Worm (Caenorhabditis elegans): ENCODE measurements around the gene rnr-2.

Gene rnr-2

DNA sequence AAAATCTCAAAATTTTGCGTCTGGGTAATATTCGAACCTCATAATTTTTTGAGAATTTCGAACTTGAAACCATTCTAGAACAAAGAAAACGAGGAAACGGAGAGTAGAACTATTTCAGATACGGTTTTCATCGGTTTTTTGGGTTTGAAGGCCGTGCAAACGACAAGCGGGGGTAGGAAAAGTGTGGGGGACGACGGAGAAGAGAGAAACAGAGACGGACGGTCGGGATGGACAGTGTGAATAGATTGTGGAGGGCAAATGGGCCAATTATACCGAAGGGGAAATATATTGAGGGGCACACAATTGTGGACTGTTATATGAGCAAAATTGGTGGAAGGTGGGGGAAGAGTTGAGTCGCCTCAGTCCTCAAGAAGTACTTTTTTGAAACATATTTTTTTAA is 4.0 kb upstream of the rnr-2 start:
- TF ChIP-seq pros-1 (tag; optimal IDR thresholded peaks at IDR 0.05) (no peak), pha-4 (tag; optimal IDR thresholded peaks at IDR 0.05) (no peak), pag-3 (tag; optimal IDR thresholded peaks at IDR 0.05; ENCODE audit: borderline replicate concordance) (no peak), unc-55 (GFP tag; optimal IDR thresholded peaks at IDR 0.05) (no peak), odd-2 (tag; optimal IDR thresholded peaks at IDR 0.05) (no peak), hlh-30 (tag; optimal IDR thresholded peaks at IDR 0.05; ENCODE audit: insufficient read depth) (no peak), K09A11.1 (tag; optimal IDR thresholded peaks at IDR 0.05; ENCODE audit: insufficient read depth) (no peak), ceh-2 (tag; optimal IDR thresholded peaks at IDR 0.05) (no peak)

- no peak for TF ChIP-seq ceh-31 (tag; optimal IDR thresholded peaks at IDR 0.05)
- TF ChIP-seq sox-4 (tag; optimal IDR thresholded peaks at IDR 0.05) = no peak
- no peak for TF ChIP-seq unc-42 (tag; optimal IDR thresholded peaks at IDR 0.05)
- TF ChIP-seq ceh-30 (tag; optimal IDR thresholded peaks at IDR 0.05) = no peak
- no peak for TF ChIP-seq hlh-30 (tag; optimal IDR thresholded peaks at IDR 0.05; ENCODE audit: insufficient read depth)
- TF ChIP-seq hlh-6 (tag; optimal IDR thresholded peaks at IDR 0.05) = no peak
- TF ChIP-seq npax-4 (tag; optimal IDR thresholded peaks at IDR 0.05) = no peak
- TF ChIP-seq unc-86 (tag; optimal IDR thresholded peaks at IDR 0.05) = no peak
Observed at ce11 chrIII:4098107-4098620, 3.4 kb upstream of the rnr-2 start, which contains the start of gene rei-1. Gene rei-1, minus strand, starts transcription at chrIII:4098190.

ce11 chrIII:4096370-4096842 is 1.7 kb upstream of the rnr-2 start:
- no peak for TF ChIP-seq rnt-1 (tag; optimal IDR thresholded peaks at IDR 0.05)
- no peak for TF ChIP-seq nhr-11 (tag; optimal IDR thresholded peaks at IDR 0.05)
- TF ChIP-seq fax-1 (tag; optimal IDR thresholded peaks at IDR 0.05) = no peak
- no peak for TF ChIP-seq pat-9 (tag; optimal IDR thresholded peaks at IDR 0.05)
- no peak for TF ChIP-seq tbx-7 (tag; optimal IDR thresholded peaks at IDR 0.05)
- no peak for TF ChIP-seq hlh-6 (tag; optimal IDR thresholded peaks at IDR 0.05)
- TF ChIP-seq mec-3 (tag; optimal IDR thresholded peaks at IDR 0.05; ENCODE audit: borderline replicate concordance) = no peak
- no peak for TF ChIP-seq elt-2 (tag; optimal IDR thresholded peaks at IDR 0.05)
- TF ChIP-seq C08G9.2 (tag; optimal IDR thresholded peaks at IDR 0.05) = no peak
- TF ChIP-seq tbx-2 (tag; optimal IDR thresholded peaks at IDR 0.05) = no peak
- TF ChIP-seq nfya-1 (tag; optimal IDR thresholded peaks at IDR 0.05) = no peak
- TF ChIP-seq ceh-30 (tag; optimal IDR thresholded peaks at IDR 0.05) = no peak
- TF ChIP-seq dmd-4 (tag; optimal IDR thresholded peaks at IDR 0.05; ENCODE audit: borderline replicate concordance) = no peak
- no peak for TF ChIP-seq elt-4 (tag; optimal IDR thresholded peaks at IDR 0.05)
- TF ChIP-seq ceh-6 (GFP tag; optimal IDR thresholded peaks at IDR 0.05) = no peak
- TF ChIP-seq pha-2 (tag; optimal IDR thresholded peaks at IDR 0.05) = no peak
- TF ChIP-seq ama-1 (optimal IDR thresholded peaks at IDR 0.05) = no peak
- TF ChIP-seq K02D7.2 (tag; optimal IDR thresholded peaks at IDR 0.05) = no peak
- TF ChIP-seq Y22D7AL.16 (tag; optimal IDR thresholded peaks at IDR 0.05) = no peak
- TF ChIP-seq C38D4.7 (GFP tag; optimal IDR thresholded peaks at IDR 0.05) = no peak

DNA sequence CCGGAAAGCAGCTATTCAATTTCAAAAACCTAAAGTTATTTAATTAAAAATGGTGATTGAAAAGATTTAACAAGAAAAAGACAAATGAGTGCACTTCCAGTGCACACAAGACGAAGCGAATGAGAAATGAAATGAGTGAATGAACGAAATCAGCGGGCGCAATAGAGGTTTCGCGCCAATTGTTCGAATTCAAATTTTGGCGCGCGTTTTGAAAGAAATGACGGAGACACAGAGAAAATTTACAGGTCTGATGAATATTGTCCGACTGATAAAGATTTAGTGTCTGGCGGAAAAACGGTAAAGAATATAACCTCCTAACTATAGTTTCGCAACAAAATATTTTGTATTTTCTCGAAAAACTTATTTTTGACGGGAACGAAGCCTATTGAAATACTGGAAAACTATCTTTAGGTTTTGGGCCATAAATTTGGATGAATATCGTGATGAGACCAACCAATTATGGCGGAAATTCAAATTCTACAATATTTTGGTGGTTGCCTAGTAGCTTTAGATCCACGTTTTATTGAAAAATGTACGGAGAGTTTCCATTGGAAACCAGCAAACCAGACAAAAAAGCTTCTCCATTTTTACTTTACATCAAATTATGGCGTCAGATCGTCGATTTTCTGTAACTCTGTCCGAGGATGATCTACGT is 847 bp upstream of the rnr-2 start, which contains the start of gene C03C10.7:
Gene C03C10.7, plus strand, starts transcription at position 605 of the 655 bp plus-strand sequence.
- TF ChIP-seq rnt-1 (tag; optimal IDR thresholded peaks at IDR 0.05) (no peak), hlh-6 (tag; optimal IDR thresholded peaks at IDR 0.05) (no peak), unc-86 (tag; optimal IDR thresholded peaks at IDR 0.05) (no peak), C38D4.7 (GFP tag; optimal IDR thresholded peaks at IDR 0.05) (no peak), pax-1 (tag; optimal IDR thresholded peaks at IDR 0.05) (no peak), ceh-9 (tag; optimal IDR thresholded peaks at IDR 0.05) (no peak), ceh-48 (tag; optimal IDR thresholded peaks at IDR 0.05) (no peak), hlh-8 (tag; optimal IDR thresholded peaks at IDR 0.05) (no peak), pat-9 (tag; optimal IDR thresholded peaks at IDR 0.05) (no peak), pha-4 (tag; optimal IDR thresholded peaks at IDR 0.05) (no peak), unc-3 (GFP tag; conservative IDR thresholded peaks at IDR 0.05) (no peak), unc-3 (tag; optimal IDR thresholded peaks at IDR 0.05) (no peak)
